Worm (Caenorhabditis elegans) whole organism, L2 larva: ENCODE data around the gene B0334.10.

Experiments
- C34F6.9 ChIP-seq: fragments of 150-350 bp; optimal IDR thresholded peaks from 2 replicates; lab custom pipeline; 2014; ENCODE audit warnings: missing biosample characterization, missing genetic modification characterization
- F13H6.1 ChIP-seq: sonication (generic microtip); optimal IDR thresholded peaks from 2 replicates; lab custom pipeline; 2016; ENCODE audit warnings: missing genetic modification characterization, missing compliant biosample characterization
- R02D3.7 ChIP-seq: fragments of 150-350 bp; optimal IDR thresholded peaks from 2 replicates; lab custom pipeline; 2014; ENCODE audit warnings: missing biosample characterization, missing genetic modification characterization
- Y55F3AM.14 ChIP-seq: fragments of 200-800 bp; sonication (Bioruptor generic); optimal IDR thresholded peaks from 2 replicates; lab custom pipeline; 2018; ENCODE audit warnings: mild to moderate bottlenecking, missing genetic modification characterization, missing compliant biosample characterization
- ZK546.5 ChIP-seq: sonication (generic microtip); optimal IDR thresholded peaks from 2 replicates; lab custom pipeline; 2017; ENCODE audit warnings: missing biosample characterization, missing genetic modification characterization
- alr-1 ChIP-seq: fragments of 150-350 bp; optimal IDR thresholded peaks from 2 replicates; lab custom pipeline; 2014; ENCODE audit warnings: missing biosample characterization, missing genetic modification characterization
- aly-2 ChIP-seq: fragments of 150-350 bp; optimal IDR thresholded peaks from 2 replicates; lab custom pipeline; 2014; ENCODE audit warnings: missing biosample characterization, missing genetic modification characterization
- ama-1 ChIP-seq: fragments of 150-350 bp; optimal IDR thresholded peaks from 2 replicates; lab custom pipeline; 2018; ENCODE audit warnings: inconsistent platforms
- blmp-1 ChIP-seq: sonication (generic microtip); optimal IDR thresholded peaks from 2 replicates; lab custom pipeline; 2017; ENCODE audit warnings: missing genetic modification characterization, mild to moderate bottlenecking, missing compliant biosample characterization, antibody characterized with exemption, moderate library complexity; ENCODE audit not compliant: insufficient read depth
- ceh-16 ChIP-seq: fragments of 150-350 bp; optimal IDR thresholded peaks from 2 replicates; lab custom pipeline; 2014; ENCODE audit warnings: missing biosample characterization, missing genetic modification characterization
- ceh-82 ChIP-seq: fragments of 150-350 bp; optimal IDR thresholded peaks from 2 replicates; lab custom pipeline; 2014; ENCODE audit warnings: missing biosample characterization, missing genetic modification characterization
- crh-2 ChIP-seq: sonication (generic microtip); optimal IDR thresholded peaks from 2 replicates; lab custom pipeline; 2017; ENCODE audit warnings: missing biosample characterization, missing genetic modification characterization
- egl-27 ChIP-seq: sonication (generic microtip); optimal IDR thresholded peaks from 3 replicates; lab custom pipeline; 2017; ENCODE audit warnings: missing biosample characterization, missing genetic modification reagents, missing genetic modification characterization
- elt-3 ChIP-seq: sonication (generic microtip); optimal IDR thresholded peaks from 2 replicates; lab custom pipeline; 2017; ENCODE audit warnings: missing biosample characterization, missing genetic modification characterization
- fos-1 ChIP-seq: fragments of 150-350 bp; optimal IDR thresholded peaks from 2 replicates; lab custom pipeline; 2014; ENCODE audit warnings: missing biosample characterization, missing genetic modification characterization
- gmeb-1 ChIP-seq: fragments of 150-350 bp; optimal IDR thresholded peaks from 2 replicates; lab custom pipeline; 2014; ENCODE audit warnings: missing biosample characterization, missing genetic modification characterization
- lin-11 ChIP-seq: fragments of 150-350 bp; sonication (generic microtip); optimal IDR thresholded peaks from 2 replicates; lab custom pipeline; 2014; ENCODE audit warnings: missing biosample characterization, missing genetic modification characterization, inconsistent platforms, mixed read lengths
- lin-13 ChIP-seq: fragments of 150-350 bp; optimal IDR thresholded peaks from 2 replicates; lab custom pipeline; 2014; ENCODE audit warnings: missing biosample characterization, missing genetic modification reagents, missing genetic modification characterization
- lin-39 ChIP-seq: fragments of 150-350 bp; optimal IDR thresholded peaks from 2 replicates; lab custom pipeline; 2014; ENCODE audit warnings: missing biosample characterization, missing genetic modification reagents, missing genetic modification characterization
- lsy-2 ChIP-seq, 2 experiments: fragments of 150-350 bp in 1 of 2; sonication (generic microtip) in 1 of 2; optimal IDR thresholded peaks; 2 replicates each; lab custom pipeline; 2014 to 2017; ENCODE audit warnings: missing biosample characterization in 2 of 2, missing genetic modification characterization in 2 of 2
- mab-5 ChIP-seq: fragments of 150-350 bp; optimal IDR thresholded peaks from 2 replicates; lab custom pipeline; 2014; ENCODE audit warnings: missing biosample characterization, missing genetic modification characterization
- mbf-1 ChIP-seq: sonication (generic microtip); optimal IDR thresholded peaks from 2 replicates; lab custom pipeline; 2017; ENCODE audit warnings: missing biosample characterization, missing genetic modification characterization
- mdl-1 ChIP-seq, 2 experiments: fragments of 150-350 bp in 1 of 2; sonication (generic microtip) in 1 of 2; optimal IDR thresholded peaks; 2 replicates each; lab custom pipeline; 2017; ENCODE audit warnings: missing biosample characterization in 2 of 2, missing genetic modification characterization in 2 of 2
- nhr-11 ChIP-seq: fragments of 150-350 bp; optimal IDR thresholded peaks from 2 replicates; lab custom pipeline; 2014; ENCODE audit warnings: missing biosample characterization, missing genetic modification characterization
- nhr-12 ChIP-seq: fragments of 150-350 bp; optimal IDR thresholded peaks from 2 replicates; lab custom pipeline; 2014; ENCODE audit warnings: missing biosample characterization, missing genetic modification characterization
- nhr-129 ChIP-seq: fragments of 150-350 bp; optimal IDR thresholded peaks from 2 replicates; lab custom pipeline; 2014; ENCODE audit warnings: missing biosample characterization, missing genetic modification characterization
- nhr-21 ChIP-seq: fragments of 150-350 bp; optimal IDR thresholded peaks from 2 replicates; lab custom pipeline; 2014; ENCODE audit warnings: missing biosample characterization, missing genetic modification characterization
- nhr-23 ChIP-seq: fragments of 150-350 bp; optimal IDR thresholded peaks from 2 replicates; lab custom pipeline; 2014; ENCODE audit warnings: missing biosample characterization, missing genetic modification reagents, missing genetic modification characterization
- nhr-25 ChIP-seq: fragments of 150-350 bp; sonication (generic microtip); optimal IDR thresholded peaks from 3 replicates; lab custom pipeline; 2014; ENCODE audit warnings: missing biosample characterization, missing genetic modification characterization
- nhr-6 ChIP-seq: fragments of 150-350 bp; optimal IDR thresholded peaks from 2 replicates; lab custom pipeline; 2014; ENCODE audit warnings: missing biosample characterization, missing genetic modification characterization
- sem-4 ChIP-seq: fragments of 150-350 bp; optimal IDR thresholded peaks from 2 replicates; lab custom pipeline; 2014; ENCODE audit warnings: missing biosample characterization, missing genetic modification reagents, missing genetic modification characterization
- sma-3 ChIP-seq: sonication (generic microtip); optimal IDR thresholded peaks from 2 replicates; lab custom pipeline; 2016; ENCODE audit warnings: missing genetic modification reagents, missing genetic modification characterization, missing compliant biosample characterization
- sma-9 ChIP-seq, 2 experiments: fragments of 150-350 bp in 1 of 2; sonication (generic microtip) in 1 of 2; optimal IDR thresholded peaks; 2 replicates each; lab custom pipeline; 2014 to 2016; ENCODE audit warnings: missing genetic modification characterization in 2 of 2, mild to moderate bottlenecking in 1 of 2, missing biosample characterization in 1 of 2, missing compliant biosample characterization in 1 of 2, missing genetic modification reagents in 1 of 2, moderate library complexity in 1 of 2
- snpc-4 ChIP-seq: fragments of 150-350 bp; optimal IDR thresholded peaks from 2 replicates; lab custom pipeline; 2014; ENCODE audit warnings: missing biosample characterization, missing genetic modification characterization
- unc-39 ChIP-seq: fragments of 150-350 bp; optimal IDR thresholded peaks from 2 replicates; lab custom pipeline; 2014; ENCODE audit warnings: missing biosample characterization, missing genetic modification characterization
- unc-55 ChIP-seq: fragments of 150-350 bp; sonication (generic microtip); optimal IDR thresholded peaks from 3 replicates; lab custom pipeline; 2014; ENCODE audit warnings: missing biosample characterization, missing genetic modification reagents, missing genetic modification characterization
- unc-62 ChIP-seq: fragments of 150-350 bp; optimal IDR thresholded peaks from 2 replicates; lab custom pipeline; 2014; ENCODE audit warnings: missing biosample characterization, missing genetic modification reagents, missing genetic modification characterization
- zag-1 ChIP-seq: fragments of 150-350 bp; optimal IDR thresholded peaks from 2 replicates; lab custom pipeline; 2014; ENCODE audit warnings: missing biosample characterization, missing genetic modification characterization
- ztf-11 ChIP-seq: sonication (generic microtip); optimal IDR thresholded peaks from 2 replicates; lab custom pipeline; 2017; ENCODE audit warnings: missing biosample characterization, missing genetic modification characterization
- ztf-4 ChIP-seq: fragments of 150-350 bp; optimal IDR thresholded peaks from 2 replicates; lab custom pipeline; 2014; ENCODE audit warnings: missing biosample characterization, missing genetic modification characterization

The B0334.10 gene

ce11 chrII:11473525-11474181, 44.6 kb upstream of the B0334.10 start, which contains the start of the genes metl-1 and W02B12.11:
metl-1 (minus strand) TSS chrII:11473575.
W02B12.11 (plus strand) TSS chrII:11473861.
- TF ChIP-seq nhr-129 (peak; percentile 62), mbf-1 (tag; lab: Kevin White, UChicago) (no peak), fos-1 (tag; lab: Kevin White, UChicago) (peak; percentile 50), lin-11 (tag; lab: Kevin White, UChicago) (peak; percentile 79), ceh-82 (tag; lab: Kevin White, UChicago) (no peak), crh-2 (tag; lab: Kevin White, UChicago) (peak; percentile 83), unc-39 (tag; lab: Kevin White, UChicago) (no peak), nhr-12 (no peak), Y55F3AM.14 (GFP tag; lab: Kevin White, UChicago) (peak; percentile 29), sem-4 (tag; lab: Kevin White, UChicago) (peak; percentile 88), F13H6.1 (tag; lab: Kevin White, UChicago) (peak; percentile 89), nhr-21 (tag; lab: Kevin White, UChicago) (peak; percentile 82), ztf-11 (no peak), egl-27 (tag; lab: Kevin White, UChicago) (peak; percentile 32), R02D3.7 (tag; lab: Kevin White, UChicago) (peak; percentile 53), nhr-23 (tag; lab: Kevin White, UChicago) (no peak), snpc-4 (tag; lab: Kevin White, UChicago) (peak; percentile 77), sma-3 (GFP tag; lab: Kevin White, UChicago) (peak; percentile 77), sma-9 (GFP tag; optimal IDR thresholded peaks at IDR 0.05; lab: Kevin White, UChicago) (peak; percentile 90), sma-9 (tag; optimal IDR thresholded peaks at IDR 0.05; lab: Kevin White, UChicago) (no peak), lin-13 (GFP tag; lab: Kevin White, UChicago) (peak; percentile 85), blmp-1 (tag; lab: Kevin White, UChicago) (peak; percentile 68), unc-55 (GFP tag; lab: Kevin White, UChicago) (peak; percentile 87), ZK546.5 (tag; lab: Kevin White, UChicago) (no peak), mab-5 (tag; lab: Kevin White, UChicago) (peak; percentile 68), alr-1 (tag; lab: Kevin White, UChicago) (no peak), nhr-6 (tag; lab: Kevin White, UChicago) (peak; percentile 38), lin-39 (tag; lab: Kevin White, UChicago) (no peak), ama-1 (peak; percentile 14), zag-1 (tag; lab: Kevin White, UChicago) (no peak), nhr-11 (tag; lab: Kevin White, UChicago) (no peak), nhr-25 (tag; lab: Kevin White, UChicago) (peak; percentile 87), mdl-1 (tag; optimal IDR thresholded peaks at IDR 0.05; lab: Kevin White, UChicago) (no peak), unc-62 (GFP tag; lab: Kevin White, UChicago) (no peak), C34F6.9 (peak; percentile 90), lsy-2 (tag; optimal IDR thresholded peaks at IDR 0.05; lab: Kevin White, UChicago) (peak; percentile 84 to 92), ztf-4 (peak; percentile 79), ceh-16 (tag; lab: Kevin White, UChicago) (peak; percentile 21), elt-3 (no peak), gmeb-1 (peak; percentile 87)

- TF ChIP-seq blmp-1 (tag; lab: Kevin White, UChicago), result no peak
- TF ChIP-seq Y55F3AM.14 (GFP tag; lab: Kevin White, UChicago), result no peak
- TF ChIP-seq lin-11 (tag; lab: Kevin White, UChicago), result no peak
- TF ChIP-seq nhr-25 (tag; lab: Kevin White, UChicago), result no peak
- TF ChIP-seq gmeb-1, result no peak
- TF ChIP-seq R02D3.7 (tag; lab: Kevin White, UChicago), result no peak
- no peak for TF ChIP-seq unc-39 (tag; lab: Kevin White, UChicago)
- TF ChIP-seq elt-3, result no peak
- TF ChIP-seq mab-5 (tag; lab: Kevin White, UChicago), result no peak
- TF ChIP-seq ceh-82 (tag; lab: Kevin White, UChicago), result no peak
- TF ChIP-seq crh-2 (tag; lab: Kevin White, UChicago), result no peak
- no peak for TF ChIP-seq sma-9 (GFP tag; optimal IDR thresholded peaks at IDR 0.05; lab: Kevin White, UChicago)
- TF ChIP-seq sma-9 (tag; optimal IDR thresholded peaks at IDR 0.05; lab: Kevin White, UChicago), result no peak
- TF ChIP-seq zag-1 (tag; lab: Kevin White, UChicago), result no peak
- TF ChIP-seq aly-2 (tag; lab: Kevin White, UChicago), result no peak
- TF ChIP-seq snpc-4 (tag; lab: Kevin White, UChicago), result no peak
- no peak for TF ChIP-seq mbf-1 (tag; lab: Kevin White, UChicago)
- no peak for TF ChIP-seq nhr-6 (tag; lab: Kevin White, UChicago)
- no peak for TF ChIP-seq mdl-1 (tag; optimal IDR thresholded peaks at IDR 0.05; lab: Kevin White, UChicago)
- no peak for TF ChIP-seq unc-62 (GFP tag; lab: Kevin White, UChicago)
Measured at ce11 chrII:11476410-11476809, 41.9 kb upstream of the B0334.10 start, which contains the start of gene W02B12.16. W02B12.16 (minus strand) TSS chrII:11476510.
